Worm (Caenorhabditis elegans): ENCODE measurements around the gene W05B10.3.

DNA sequence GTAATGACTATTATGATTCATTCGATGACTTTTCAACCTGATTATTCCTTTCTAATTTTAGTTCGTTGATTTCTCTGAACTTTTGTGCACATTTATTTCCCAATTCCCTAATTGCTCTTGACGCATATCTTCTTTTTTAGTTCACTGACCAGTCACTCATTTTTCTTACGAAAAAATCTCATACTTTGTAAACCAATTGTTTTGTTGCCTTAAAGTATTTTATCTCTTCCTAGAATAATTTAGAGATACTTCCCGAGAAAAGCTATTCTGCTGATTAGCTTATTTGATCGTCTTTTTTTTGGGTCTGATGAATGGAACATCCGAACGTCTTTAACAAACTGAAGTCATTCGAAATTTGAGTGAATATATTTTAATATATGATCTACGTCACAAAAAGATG, 17.8 kb upstream of the W05B10.3 start:
- no peak for TF ChIP-seq lsy-2 (tag; optimal IDR thresholded peaks at IDR 0.05)
- TF ChIP-seq fos-1 (tag; optimal IDR thresholded peaks at IDR 0.05): no peak
- no peak for TF ChIP-seq ceh-82 (tag; optimal IDR thresholded peaks at IDR 0.05)
- no peak for TF ChIP-seq mdl-1 (tag; optimal IDR thresholded peaks at IDR 0.05)
- TF ChIP-seq lin-13 (GFP tag; optimal IDR thresholded peaks at IDR 0.05): no peak
- TF ChIP-seq nhr-237 (tag; optimal IDR thresholded peaks at IDR 0.05): no peak
- no peak for TF ChIP-seq Y116A8C.19 (tag; optimal IDR thresholded peaks at IDR 0.05; ENCODE audit: borderline replicate concordance)
- TF ChIP-seq ces-1 (GFP tag; optimal IDR thresholded peaks at IDR 0.05): no peak
- TF ChIP-seq lin-39 (tag; optimal IDR thresholded peaks at IDR 0.05): no peak
- TF ChIP-seq nhr-71 (tag; optimal IDR thresholded peaks at IDR 0.05): no peak
- TF ChIP-seq aly-2 (tag; optimal IDR thresholded peaks at IDR 0.05): no peak
- no peak for TF ChIP-seq hlh-17 (GFP tag; optimal IDR thresholded peaks at IDR 0.05; ENCODE audit: borderline replicate concordance)
- no peak for TF ChIP-seq C04F5.9 (tag; optimal IDR thresholded peaks at IDR 0.05)
- no peak for TF ChIP-seq ceh-90 (tag; optimal IDR thresholded peaks at IDR 0.05)

All from whole organism, L1 larva.